Worm (Caenorhabditis elegans) whole organism, L4 larva: ENCODE measurements around the gene F15G9.1.

Experiments used
- ZK546.5 ChIP-seq, 2 experiments: sonication (generic microtip); optimal IDR thresholded peaks; 2 replicates each; lab custom pipeline; 2017; ENCODE audit warnings: missing biosample characterization in 2 of 2, missing genetic modification characterization in 2 of 2
- aly-2 ChIP-seq: sonication (generic microtip); optimal IDR thresholded peaks from 2 replicates; lab custom pipeline; 2018; ENCODE audit warnings: missing biosample characterization, missing genetic modification characterization
- mdt-29 ChIP-seq: fragments of 200-800 bp; sonication (Bioruptor generic); IDR thresholded peaks from 2 replicates; pipeline ENCODE4 v1.3.6; 2022; ENCODE audit warnings: missing genetic modification reagents, missing genetic modification characterization, missing compliant biosample characterization

ce11 chrX:9717265-9717664 is 11.1 kb downstream of the F15G9.1 start, which contains the start of gene him-4:
- TF ChIP-seq aly-2, result no peak
- TF ChIP-seq ZK546.5 (tag; optimal IDR thresholded peaks at IDR 0.05; lab: Kevin White, UChicago), result no peak
- TF ChIP-seq mdt-29, result no peak
